Fruit fly (Drosophila melanogaster): ENCODE measurements around the gene CG14569.

Gene CG14569

DNA sequence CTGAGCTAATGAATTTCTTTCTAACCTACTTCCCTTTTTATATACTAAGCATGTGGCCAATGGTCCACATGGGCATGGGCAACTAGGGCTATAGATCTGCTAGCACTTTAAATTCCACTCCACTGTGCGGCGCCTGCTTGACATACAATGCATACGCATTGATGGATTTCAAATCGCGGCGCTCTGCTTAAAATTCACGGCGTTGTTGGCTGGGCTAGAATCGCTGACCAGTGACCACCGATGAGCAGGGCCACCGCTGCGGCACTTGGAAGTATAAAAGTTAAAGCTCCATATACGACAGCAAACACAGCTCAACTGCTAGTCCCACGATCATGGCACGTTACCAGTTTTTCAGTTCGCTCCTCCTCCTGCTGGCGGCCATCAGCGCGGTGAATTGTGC is 2.4 kb upstream of the CG14569 start, which contains the start of gene CG14573:
Gene CG14573 (plus strand): TSS at position 301 of the 400 bp plus-strand sequence.
- TF ChIP-seq ttk (optimal IDR thresholded peaks at IDR 0.05): no peak
- TF ChIP-seq Myc (optimal IDR thresholded peaks at IDR 0.05): no peak
- no peak for TF ChIP-seq h (optimal IDR thresholded peaks at IDR 0.05)
- TF ChIP-seq psq (optimal IDR thresholded peaks at IDR 0.05): no peak
- TF ChIP-seq insv (optimal IDR thresholded peaks at IDR 0.05): no peak
- no peak for TF ChIP-seq Sin3A (optimal IDR thresholded peaks at IDR 0.05)

dm6 chr3L:21733387-21733786 is 2.0 kb upstream of the CG14569 start, which contains the start of gene CG14568:
Gene CG14568, minus strand, starts transcription at chr3L:21733487.
- TF ChIP-seq h (optimal IDR thresholded peaks at IDR 0.05) (no peak), insv (optimal IDR thresholded peaks at IDR 0.05) (no peak), ttk (optimal IDR thresholded peaks at IDR 0.05) (no peak), psq (optimal IDR thresholded peaks at IDR 0.05) (no peak), Sin3A (optimal IDR thresholded peaks at IDR 0.05) (no peak), Myc (optimal IDR thresholded peaks at IDR 0.05) (no peak)

DNA sequence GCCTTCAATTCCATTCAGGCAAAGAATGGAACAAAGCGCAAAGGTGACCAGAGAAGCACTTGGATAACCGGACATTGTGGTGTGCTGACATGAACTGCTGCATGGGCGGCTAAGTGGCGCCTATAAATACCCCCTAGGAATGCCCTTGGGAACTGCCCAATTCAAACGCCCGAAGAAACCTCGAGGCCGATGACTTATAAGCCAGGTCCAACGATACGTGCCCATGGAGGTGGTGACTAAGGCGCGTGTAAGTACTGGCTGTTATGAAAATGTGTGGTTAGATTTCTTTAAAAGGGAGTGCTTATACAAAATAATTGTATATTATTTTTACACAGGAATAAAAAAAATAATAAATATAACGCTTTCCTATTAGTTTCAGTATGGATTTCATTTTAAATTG is 996 bp downstream of the CG14569 start, which contains the start of gene CG14570:
Gene CG14570 (minus strand): TSS at position 101 of the 400 bp plus-strand sequence.
- no peak for TF ChIP-seq psq (optimal IDR thresholded peaks at IDR 0.05)
- no peak for TF ChIP-seq insv (optimal IDR thresholded peaks at IDR 0.05)
- TF ChIP-seq ttk (optimal IDR thresholded peaks at IDR 0.05): no peak
- no peak for TF ChIP-seq Sin3A (optimal IDR thresholded peaks at IDR 0.05)
- TF ChIP-seq h (optimal IDR thresholded peaks at IDR 0.05): no peak
- TF ChIP-seq Myc (optimal IDR thresholded peaks at IDR 0.05): no peak

- no peak for TF ChIP-seq h (optimal IDR thresholded peaks at IDR 0.05)
- TF ChIP-seq Myc (optimal IDR thresholded peaks at IDR 0.05): no peak
- TF ChIP-seq insv (optimal IDR thresholded peaks at IDR 0.05): no peak
- no peak for TF ChIP-seq Sin3A (optimal IDR thresholded peaks at IDR 0.05)
- TF ChIP-seq ttk (optimal IDR thresholded peaks at IDR 0.05): no peak
- no peak for TF ChIP-seq psq (optimal IDR thresholded peaks at IDR 0.05)
These were observed 2.7 kb downstream of the CG14569 start, which contains the start of the genes CG11247 and Polr2H for dm6 chr3L:21728616-21729047. Gene CG11247, minus strand, starts transcription at chr3L:21728806. Gene Polr2H, plus strand, starts transcription at chr3L:21728932.

dm6 chr3L:21727728-21728124 is 3.6 kb downstream of the CG14569 start:
- TF ChIP-seq Myc (optimal IDR thresholded peaks at IDR 0.05) (no peak), psq (optimal IDR thresholded peaks at IDR 0.05) (no peak), Sin3A (optimal IDR thresholded peaks at IDR 0.05) (no peak), h (optimal IDR thresholded peaks at IDR 0.05) (no peak), ttk (optimal IDR thresholded peaks at IDR 0.05) (no peak), insv (optimal IDR thresholded peaks at IDR 0.05) (no peak)

DNA sequence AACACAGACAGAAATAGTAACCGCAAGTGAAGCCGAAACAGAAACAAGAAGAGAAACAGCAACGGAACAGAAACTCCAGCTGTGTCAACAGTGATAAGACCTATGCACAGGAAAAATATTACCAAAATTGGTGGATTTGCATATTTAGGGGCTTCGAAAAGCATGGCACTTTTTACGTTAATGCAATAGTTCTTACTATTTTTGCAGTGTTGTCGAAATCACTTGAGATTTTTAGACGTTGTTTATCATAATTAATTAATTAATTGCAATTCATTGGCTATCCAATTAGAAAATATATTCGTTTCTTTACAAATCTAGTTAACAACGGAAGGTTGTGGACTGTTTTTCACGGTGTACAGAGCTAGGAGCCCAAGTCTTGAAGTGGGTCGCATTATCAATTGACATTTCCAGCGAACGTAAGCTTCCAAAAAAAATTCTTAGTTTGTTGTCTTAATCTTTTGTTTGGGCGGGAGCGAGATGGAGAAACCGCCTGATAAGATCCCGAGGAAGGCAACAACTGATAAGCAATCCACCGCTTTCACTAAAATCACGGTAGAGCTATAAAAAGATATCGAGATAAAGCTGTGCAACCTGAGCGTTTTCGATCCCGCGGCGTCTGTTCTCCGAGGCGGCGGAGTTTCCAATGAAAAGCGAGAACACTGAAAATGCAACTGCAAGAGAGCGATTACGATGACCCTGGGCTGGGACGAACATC is 4.2 kb downstream of the CG14569 start:
- no peak for TF ChIP-seq Myc (optimal IDR thresholded peaks at IDR 0.05)
- no peak for TF ChIP-seq insv (optimal IDR thresholded peaks at IDR 0.05)
- no peak for TF ChIP-seq Sin3A (optimal IDR thresholded peaks at IDR 0.05)
- no peak for TF ChIP-seq h (optimal IDR thresholded peaks at IDR 0.05)
- no peak for TF ChIP-seq ttk (optimal IDR thresholded peaks at IDR 0.05)
- TF ChIP-seq psq (optimal IDR thresholded peaks at IDR 0.05): no peak

- TF ChIP-seq insv (optimal IDR thresholded peaks at IDR 0.05) (no peak), Sin3A (optimal IDR thresholded peaks at IDR 0.05) (no peak), psq (optimal IDR thresholded peaks at IDR 0.05) (no peak), Myc (optimal IDR thresholded peaks at IDR 0.05) (no peak), ttk (optimal IDR thresholded peaks at IDR 0.05) (no peak), h (optimal IDR thresholded peaks at IDR 0.05) (no peak)
These were observed 10.5 kb downstream of the CG14569 start for dm6 chr3L:21720869-21721268.

DNA sequence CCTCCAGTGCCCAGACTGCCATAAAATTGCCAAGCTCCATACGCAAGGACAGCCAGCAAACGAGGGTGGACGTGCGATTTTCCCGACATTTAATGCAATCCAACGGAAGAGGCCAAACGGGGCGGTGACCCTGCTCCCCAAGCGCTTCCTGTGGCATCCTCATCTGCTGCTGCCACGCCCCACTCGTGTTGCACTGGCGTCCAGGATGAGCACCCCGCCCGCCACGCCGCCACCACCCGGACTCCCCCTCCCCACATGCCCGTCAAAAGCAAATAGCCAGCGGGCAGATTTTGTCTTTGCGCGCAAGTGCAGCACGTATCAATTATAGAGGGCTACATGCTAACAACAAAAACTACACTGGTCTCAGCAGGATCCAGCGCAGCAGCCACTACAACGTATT is 13.1 kb downstream of the CG14569 start:
- TF ChIP-seq h (optimal IDR thresholded peaks at IDR 0.05): no peak

DNA sequence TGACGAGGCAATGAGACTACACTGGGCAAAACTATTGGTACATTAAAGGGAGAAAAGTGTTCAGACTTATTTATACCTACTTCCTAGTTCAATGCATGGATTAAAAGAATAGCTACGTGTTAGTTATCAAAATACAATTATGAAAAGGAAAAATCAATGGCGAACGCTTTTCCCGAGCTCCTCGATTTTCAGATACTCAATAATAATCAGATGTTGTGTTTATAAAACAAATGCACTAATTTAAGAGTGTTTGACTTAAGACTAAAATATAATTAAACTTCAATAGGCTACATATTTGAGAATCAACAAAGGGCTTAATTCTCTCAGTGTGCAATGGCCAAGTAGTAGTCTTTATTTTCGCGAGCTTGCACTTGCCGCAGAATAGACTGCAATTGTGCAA is 15.4 kb downstream of the CG14569 start:
- no peak for TF ChIP-seq h (optimal IDR thresholded peaks at IDR 0.05)
- TF ChIP-seq Sin3A (optimal IDR thresholded peaks at IDR 0.05): no peak
- TF ChIP-seq psq (optimal IDR thresholded peaks at IDR 0.05): no peak
- no peak for TF ChIP-seq Myc (optimal IDR thresholded peaks at IDR 0.05)
- no peak for TF ChIP-seq ttk (optimal IDR thresholded peaks at IDR 0.05)
- TF ChIP-seq insv (optimal IDR thresholded peaks at IDR 0.05): no peak

dm6 chr3L:21709785-21710591 is 21.4 kb downstream of the CG14569 start:
- TF ChIP-seq h (optimal IDR thresholded peaks at IDR 0.05) (no peak), Myc (optimal IDR thresholded peaks at IDR 0.05) (no peak), insv (optimal IDR thresholded peaks at IDR 0.05) (no peak), Sin3A (optimal IDR thresholded peaks at IDR 0.05) (no peak), ttk (optimal IDR thresholded peaks at IDR 0.05) (no peak), psq (optimal IDR thresholded peaks at IDR 0.05) (no peak)

DNA sequence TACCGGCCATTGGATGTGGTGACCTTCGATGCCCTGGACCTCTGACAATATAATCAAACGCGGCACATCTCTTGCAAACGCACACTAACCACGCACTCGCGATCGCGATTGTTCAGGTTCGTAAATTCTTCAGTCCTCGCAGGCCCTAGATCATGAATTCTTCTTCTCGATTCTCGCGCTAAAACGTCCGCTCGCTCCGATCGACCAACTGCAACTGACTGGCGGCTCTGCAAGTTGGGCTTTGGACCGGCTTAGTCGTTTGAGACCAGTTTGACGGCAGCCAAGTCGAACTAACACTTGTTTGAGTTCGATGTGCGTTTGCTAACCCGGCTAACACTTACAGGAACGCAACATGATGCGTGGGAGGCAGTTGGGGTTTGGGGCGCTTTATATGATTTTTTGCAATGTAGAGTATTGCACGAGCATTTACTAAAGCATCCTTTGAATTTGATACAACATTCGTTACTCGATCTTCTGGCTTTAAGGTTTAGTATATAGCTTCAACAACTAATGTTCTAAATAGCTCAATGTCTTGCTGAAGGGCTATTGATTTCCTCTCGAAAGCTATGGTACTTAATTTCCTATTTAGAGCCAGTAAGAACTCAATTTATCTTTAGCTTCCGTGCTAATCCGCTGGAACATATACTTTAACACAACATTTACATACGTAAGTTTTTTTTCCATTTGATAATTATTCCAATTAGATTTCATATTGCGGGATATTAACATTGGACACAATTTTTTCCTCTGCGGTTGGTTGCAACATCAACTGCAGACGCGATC is 25.0 kb downstream of the CG14569 start, which contains the start of gene CG32447:
Gene CG32447 (minus strand): TSS at position 222 of the 783 bp plus-strand sequence.
- no peak for TF ChIP-seq ttk (optimal IDR thresholded peaks at IDR 0.05)
- TF ChIP-seq psq (optimal IDR thresholded peaks at IDR 0.05): no peak
- no peak for TF ChIP-seq insv (optimal IDR thresholded peaks at IDR 0.05)
- TF ChIP-seq Sin3A (optimal IDR thresholded peaks at IDR 0.05): no peak
- TF ChIP-seq h (optimal IDR thresholded peaks at IDR 0.05): no peak
